Worm (Caenorhabditis elegans) whole organism, mixed stage, embryonic: ENCODE measurements around the gene F35G12.5.

ENCODE experiments used
- M03D4.4 ChIP-seq: sonication (generic microtip); optimal IDR thresholded peaks from 2 replicates; lab custom pipeline; 2017; ENCODE audit warnings: mild to moderate bottlenecking, missing genetic modification characterization, missing compliant biosample characterization
- bed-3 ChIP-seq: fragments of 200-800 bp; sonication (Bioruptor generic); optimal IDR thresholded peaks from 3 replicates; lab custom pipeline; 2018; ENCODE audit warnings: mild to moderate bottlenecking, missing genetic modification characterization, moderate library complexity, missing compliant biosample characterization
- ceh-39 ChIP-seq: fragments of 150-350 bp; optimal IDR thresholded peaks from 2 replicates; lab custom pipeline; 2014; ENCODE audit warnings: missing biosample characterization, missing genetic modification characterization
- ceh-43 ChIP-seq: fragments of 200-800 bp; sonication (Bioruptor generic); optimal IDR thresholded peaks from 2 replicates; lab custom pipeline; 2018; ENCODE audit warnings: mild to moderate bottlenecking, missing genetic modification characterization, moderate library complexity, missing compliant biosample characterization
- ceh-83 ChIP-seq: fragments of 200-800 bp; sonication (Bioruptor generic); optimal IDR thresholded peaks from 2 replicates; lab custom pipeline; 2018; ENCODE audit warnings: mild to moderate bottlenecking, missing genetic modification characterization, missing compliant biosample characterization
- ces-1 ChIP-seq: fragments of 150-350 bp; optimal IDR thresholded peaks from 2 replicates; lab custom pipeline; 2014; ENCODE audit warnings: missing biosample characterization, missing genetic modification reagents, missing genetic modification characterization
- cnd-1 ChIP-seq: fragments of 200-800 bp; sonication (Bioruptor generic); optimal IDR thresholded peaks from 2 replicates; lab custom pipeline; 2018; ENCODE audit warnings: mild to moderate bottlenecking, missing genetic modification characterization, missing compliant biosample characterization
- drap-1 ChIP-seq: fragments of 200-800 bp; sonication (Bioruptor generic); optimal IDR thresholded peaks from 3 replicates; lab custom pipeline; 2018; ENCODE audit warnings: mild to moderate bottlenecking, missing genetic modification characterization, missing compliant biosample characterization
- flh-1 ChIP-seq: fragments of 200-800 bp; sonication (Bioruptor generic); optimal IDR thresholded peaks from 2 replicates; lab custom pipeline; 2018; ENCODE audit warnings: mild to moderate bottlenecking, missing genetic modification characterization, moderate library complexity, missing compliant biosample characterization
- ham-2 ChIP-seq: fragments of 200-800 bp; sonication (Bioruptor generic); optimal IDR thresholded peaks from 2 replicates; lab custom pipeline; 2018; ENCODE audit warnings: mild to moderate bottlenecking, missing genetic modification characterization, missing compliant biosample characterization
- hlh-1 ChIP-seq: fragments of 150-350 bp; optimal IDR thresholded peaks from 2 replicates; lab custom pipeline; 2014; ENCODE audit warnings: missing biosample characterization, missing genetic modification reagents, missing genetic modification characterization
- lin-32 ChIP-seq: fragments of 200-800 bp; sonication (Bioruptor generic); optimal IDR thresholded peaks from 2 replicates; lab custom pipeline; 2018; ENCODE audit warnings: mild to moderate bottlenecking, missing genetic modification characterization, missing compliant biosample characterization
- lsy-2 ChIP-seq: fragments of 150-350 bp; optimal IDR thresholded peaks from 2 replicates; lab custom pipeline; 2014; ENCODE audit warnings: missing biosample characterization, missing genetic modification characterization
- mep-1 ChIP-seq: fragments of 150-350 bp; optimal IDR thresholded peaks from 2 replicates; lab custom pipeline; 2017; ENCODE audit warnings: missing biosample characterization, missing genetic modification reagents, missing genetic modification characterization, inconsistent platforms
- nhr-28 ChIP-seq: fragments of 150-350 bp; optimal IDR thresholded peaks from 2 replicates; lab custom pipeline; 2014; ENCODE audit warnings: missing biosample characterization, missing genetic modification characterization
- nhr-76 ChIP-seq: sonication (generic microtip); optimal IDR thresholded peaks from 2 replicates; lab custom pipeline; 2017; ENCODE audit warnings: missing biosample characterization, missing genetic modification characterization
- sem-2 ChIP-seq: fragments of 200-800 bp; sonication (Bioruptor generic); optimal IDR thresholded peaks from 2 replicates; lab custom pipeline; 2018; ENCODE audit warnings: mild to moderate bottlenecking, missing genetic modification characterization, missing compliant biosample characterization
- snpc-4 ChIP-seq: fragments of 150-350 bp; optimal IDR thresholded peaks from 2 replicates; lab custom pipeline; 2014; ENCODE audit warnings: missing biosample characterization, missing genetic modification characterization
- sptf-1 ChIP-seq: sonication (generic microtip); optimal IDR thresholded peaks from 2 replicates; lab custom pipeline; 2017; ENCODE audit warnings: mild to moderate bottlenecking, missing genetic modification characterization, moderate library complexity, missing compliant biosample characterization
- tbx-8 ChIP-seq: fragments of 200-800 bp; sonication (Bioruptor generic); optimal IDR thresholded peaks from 2 replicates; lab custom pipeline; 2018; ENCODE audit warnings: mild to moderate bottlenecking, missing genetic modification characterization, moderate library complexity, missing compliant biosample characterization
- unc-39 ChIP-seq: fragments of 150-350 bp; optimal IDR thresholded peaks from 2 replicates; lab custom pipeline; 2014; ENCODE audit warnings: missing biosample characterization, missing genetic modification characterization
- unc-62 ChIP-seq: fragments of 150-350 bp; optimal IDR thresholded peaks from 2 replicates; lab custom pipeline; 2014; ENCODE audit warnings: missing biosample characterization, missing genetic modification reagents, missing genetic modification characterization
- zip-8 ChIP-seq: fragments of 150-350 bp; optimal IDR thresholded peaks from 2 replicates; lab custom pipeline; 2014; ENCODE audit warnings: missing biosample characterization, missing genetic modification characterization
- ztf-11 ChIP-seq: fragments of 150-350 bp; optimal IDR thresholded peaks from 2 replicates; lab custom pipeline; 2014; ENCODE audit warnings: missing biosample characterization, missing genetic modification characterization

F35G12.5 gene

DNA sequence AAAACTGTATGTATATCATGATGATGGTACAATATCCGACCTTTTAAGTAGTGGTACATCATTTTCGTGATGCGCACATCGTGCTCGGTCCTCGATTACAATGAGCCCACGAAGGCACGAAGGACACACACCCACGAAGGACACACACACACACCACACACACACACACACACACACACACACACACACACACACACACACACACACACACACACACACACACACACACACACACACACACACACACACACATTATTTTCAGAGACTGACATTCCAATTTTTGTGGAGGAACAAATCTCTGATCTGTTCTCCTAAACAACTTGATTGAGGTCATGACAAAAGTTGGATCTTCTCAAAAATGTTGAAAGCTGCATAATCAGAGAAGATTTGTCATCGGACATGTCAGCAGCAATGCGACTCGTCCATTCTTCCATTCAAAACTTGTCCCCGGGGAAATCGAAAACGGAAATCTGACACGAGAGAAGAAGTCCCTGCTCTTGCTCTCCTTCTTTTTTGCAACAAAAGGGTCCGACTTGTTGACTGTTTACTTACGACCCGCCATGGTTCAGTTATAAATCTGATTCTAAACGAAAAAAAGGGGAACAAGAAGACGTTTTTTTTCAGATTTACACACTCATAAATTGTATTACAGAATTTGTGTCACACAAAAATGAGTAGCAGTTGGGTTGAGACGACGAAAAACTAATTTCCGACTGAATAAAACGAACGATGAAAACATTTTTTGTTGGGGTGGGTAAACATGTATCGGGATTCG, 42.4 kb downstream of the F35G12.5 start:
- no peak for TF ChIP-seq flh-1 (GFP tag; lab: Kevin White, UChicago)
- TF ChIP-seq hlh-1 (tag; lab: Kevin White, UChicago) = no peak
- no peak for TF ChIP-seq ceh-39 (tag; lab: Kevin White, UChicago)
- TF ChIP-seq drap-1 (GFP tag; lab: Kevin White, UChicago) = peak; percentile 28
- no peak for TF ChIP-seq zip-8 (tag; lab: Kevin White, UChicago)
- peak; percentile 37 for TF ChIP-seq cnd-1 (tag; lab: Kevin White, UChicago)
- no peak for TF ChIP-seq ztf-11 (tag; lab: Kevin White, UChicago)
- no peak for TF ChIP-seq unc-62 (GFP tag; lab: Kevin White, UChicago)
- TF ChIP-seq snpc-4 (tag; lab: Kevin White, UChicago) = no peak
- no peak for TF ChIP-seq tbx-8 (GFP tag; lab: Kevin White, UChicago)
- TF ChIP-seq M03D4.4 (tag; lab: Kevin White, UChicago) = peak; percentile 52
- peak; percentile 53 for TF ChIP-seq sem-2 (GFP tag; lab: Kevin White, UChicago)
- TF ChIP-seq ham-2 (GFP tag; lab: Kevin White, UChicago) = no peak
- TF ChIP-seq ceh-83 (GFP tag; lab: Kevin White, UChicago) = no peak
- TF ChIP-seq, all 35 proteins: peak for 4

DNA sequence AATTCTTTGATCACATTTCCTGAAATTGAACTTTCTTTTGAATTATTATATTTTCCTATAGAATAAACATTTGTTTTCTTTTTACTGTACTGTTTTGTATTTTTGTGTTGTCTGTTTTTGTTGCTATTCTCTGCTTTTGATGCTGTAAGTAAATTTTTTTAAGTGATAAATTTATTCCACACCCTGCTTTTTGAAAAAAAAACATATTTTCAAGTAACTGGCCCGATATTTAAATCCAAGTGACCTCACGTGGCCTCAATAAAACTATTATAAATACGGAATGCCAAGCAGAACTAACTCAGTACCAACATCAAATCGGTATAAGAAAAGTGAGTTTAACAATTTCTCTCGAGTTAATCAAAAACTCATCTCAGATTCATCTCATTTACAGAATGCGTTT, 44.2 kb downstream of the F35G12.5 start, which contains the start of gene clec-151:
clec-151 (plus strand) TSS at position 301 of the 400 bp plus-strand sequence.
- no peak for TF ChIP-seq bed-3
- TF ChIP-seq lsy-2 (tag; lab: Kevin White, UChicago) = no peak
- TF ChIP-seq nhr-28 = no peak
- no peak for TF ChIP-seq sptf-1 (tag; lab: Kevin White, UChicago)
- TF ChIP-seq sem-2 (GFP tag; lab: Kevin White, UChicago) = no peak
- TF ChIP-seq ztf-11 (tag; lab: Kevin White, UChicago) = no peak
- no peak for TF ChIP-seq snpc-4 (tag; lab: Kevin White, UChicago)
- TF ChIP-seq mep-1 (tag; lab: Kevin White, UChicago) = no peak
- no peak for TF ChIP-seq unc-62 (GFP tag; lab: Kevin White, UChicago)

DNA sequence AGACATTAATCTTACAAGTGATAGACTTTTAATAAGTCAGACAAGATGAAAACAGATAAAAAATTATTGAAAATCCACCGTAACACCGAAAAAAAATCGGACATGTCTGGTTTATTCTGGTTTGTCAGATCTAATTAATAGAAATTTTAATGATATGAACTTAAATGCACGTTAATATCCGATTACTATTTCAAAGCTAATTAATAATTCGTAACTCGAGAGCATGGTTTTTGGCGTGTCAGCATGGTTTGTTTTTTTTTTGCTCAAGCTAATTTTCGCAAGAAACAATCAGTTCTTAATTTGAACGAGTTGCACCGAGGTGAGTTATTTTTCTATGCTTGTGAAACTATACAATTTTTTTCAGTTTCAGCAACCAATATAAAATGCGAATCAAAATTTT, 51.0 kb downstream of the F35G12.5 start, which contains the start of gene clec-153:
clec-153 (plus strand) TSS at position 301 of the 400 bp plus-strand sequence.
- no peak for TF ChIP-seq nhr-76 (tag; lab: Kevin White, UChicago)
- no peak for TF ChIP-seq ceh-39 (tag; lab: Kevin White, UChicago)
- no peak for TF ChIP-seq lin-32
- no peak for TF ChIP-seq ham-2 (GFP tag; lab: Kevin White, UChicago)
- no peak for TF ChIP-seq unc-62 (GFP tag; lab: Kevin White, UChicago)
- no peak for TF ChIP-seq ceh-43 (GFP tag; lab: Kevin White, UChicago)
- TF ChIP-seq cnd-1 (tag; lab: Kevin White, UChicago) = no peak
- TF ChIP-seq unc-39 (tag; lab: Kevin White, UChicago) = no peak
- TF ChIP-seq ces-1 (GFP tag; lab: Kevin White, UChicago) = no peak
- TF ChIP-seq ztf-11 (tag; lab: Kevin White, UChicago) = no peak
